Worm (Caenorhabditis elegans): ENCODE measurements around the gene let-721.

ce11 chrIII:6395706-6396232, 50.9 kb downstream of the let-721 start, which contains the start of gene oatr-1:
- no peak for TF ChIP-seq scrt-1 (GFP tag; IDR thresholded peaks at IDR 0.05)
- no peak for TF ChIP-seq ama-1 (optimal IDR thresholded peaks at IDR 0.05)
- no peak for TF ChIP-seq aly-1 (tag; optimal IDR thresholded peaks at IDR 0.05)
- no peak for TF ChIP-seq flt-1 (GFP tag; IDR thresholded peaks at IDR 0.05)
- TF ChIP-seq ets-7 (tag; optimal IDR thresholded peaks at IDR 0.05) = no peak
- TF ChIP-seq ceh-13 (GFP tag; optimal IDR thresholded peaks at IDR 0.05) = no peak
- no peak for TF ChIP-seq tra-4 (tag; optimal IDR thresholded peaks at IDR 0.05)
